Fruit fly (Drosophila melanogaster) whole organism, embryonic: ENCODE data around the gene Trf4-2.
A peak's percentile ranks its signal among the peaks of the same experiment; 100 is the strongest.

Experiments
- Awh ChIP-seq: fragments of 200-800 bp; sonication (Bioruptor generic); IDR thresholded peaks from 2 replicates; pipeline ENCODE4, ENCODE4 v1.3.6; 2022; ENCODE audit warnings: missing biosample characterization, missing genetic modification characterization
- Blimp-1 ChIP-seq: fragments of 200-800 bp; sonication (Bioruptor generic); optimal IDR thresholded peaks from 3 replicates; lab custom pipeline; 2018; ENCODE audit warnings: missing biosample characterization, missing genetic modification characterization, mild to moderate bottlenecking, moderate library complexity, missing genetic modification reagents
- CG10543 ChIP-seq: fragments of 200-800 bp; sonication (Bioruptor generic); optimal IDR thresholded peaks from 3 replicates; lab custom pipeline; 2017; ENCODE audit warnings: missing biosample characterization, mild to moderate bottlenecking, missing genetic modification characterization, moderate library complexity
- CG12769 ChIP-seq: fragments of 200-800 bp; sonication (Bioruptor generic); optimal IDR thresholded peaks from 2 replicates; lab custom pipeline; 2019; ENCODE audit warnings: missing biosample characterization, mild to moderate bottlenecking, missing genetic modification characterization, moderate library complexity
- CG15696 ChIP-seq: fragments of 200-800 bp; sonication (Bioruptor generic); optimal IDR thresholded peaks from 2 replicates; lab custom pipeline; 2019; ENCODE audit warnings: missing biosample characterization, mild to moderate bottlenecking, missing genetic modification characterization, moderate library complexity
- CG18011 ChIP-seq: fragments of 200-800 bp; sonication (Bioruptor generic); optimal IDR thresholded peaks from 2 replicates; lab custom pipeline; 2017; ENCODE audit warnings: missing biosample characterization, missing genetic modification characterization, mild to moderate bottlenecking, moderate library complexity, missing genotype
- CG4282 ChIP-seq: fragments of 200-800 bp; sonication (Bioruptor generic); optimal IDR thresholded peaks from 2 replicates; lab custom pipeline; 2016; ENCODE audit warnings: missing biosample characterization, missing genetic modification characterization
- CG6683 ChIP-seq: fragments of 200-800 bp; sonication (Bioruptor generic); optimal IDR thresholded peaks from 2 replicates; lab custom pipeline; 2017; ENCODE audit warnings: missing biosample characterization, mild to moderate bottlenecking, missing genetic modification characterization, missing genetic modification reagents
- CG7271 ChIP-seq: fragments of 200-800 bp; sonication (Bioruptor generic); optimal IDR thresholded peaks from 2 replicates; lab custom pipeline; 2018; ENCODE audit warnings: missing biosample characterization, mild to moderate bottlenecking, missing genetic modification characterization, moderate library complexity
- CG7556 ChIP-seq: fragments of 200-800 bp; sonication (Bioruptor generic); optimal IDR thresholded peaks from 2 replicates; lab custom pipeline; 2017; ENCODE audit warnings: missing biosample characterization, mild to moderate bottlenecking, missing genetic modification characterization
- CG8281 ChIP-seq: fragments of 200-800 bp; sonication (Bioruptor generic); optimal IDR thresholded peaks from 2 replicates; lab custom pipeline; 2018; ENCODE audit warnings: missing biosample characterization, mild to moderate bottlenecking, missing genetic modification characterization, moderate library complexity
- Doc3 ChIP-seq: fragments of 200-800 bp; sonication (Bioruptor generic); IDR thresholded peaks from 3 replicates; pipeline ENCODE4 v1.3.6; 2022; ENCODE audit warnings: missing biosample characterization, missing genetic modification characterization; ENCODE audit not compliant: partially characterized antibody
- E2f2 ChIP-seq: fragments of 200-800 bp; sonication (Bioruptor generic); IDR thresholded peaks from 2 replicates; pipeline ENCODE4 v1.3.6; 2022; ENCODE audit warnings: missing biosample characterization, missing genetic modification characterization
- Ets65A ChIP-seq: fragments of 200-800 bp; sonication (Bioruptor generic); peaks from one replicate; lab custom pipeline; 2016; ENCODE audit warnings: missing biosample characterization, missing genetic modification characterization
- HLH4C ChIP-seq: fragments of 200-800 bp; sonication (Bioruptor generic); IDR thresholded peaks from 3 replicates; pipeline ENCODE4 v1.3.6; 2022; ENCODE audit warnings: missing biosample characterization, missing genetic modification characterization; ENCODE audit not compliant: partially characterized antibody
- HmgZ ChIP-seq: fragments of 200-800 bp; sonication (Bioruptor generic); optimal IDR thresholded peaks from 2 replicates; lab custom pipeline; 2018; ENCODE audit warnings: missing biosample characterization, mild to moderate bottlenecking, missing genetic modification characterization
- NC2α ChIP-seq: fragments of 200-800 bp; sonication (Bioruptor generic); optimal IDR thresholded peaks from 2 replicates; lab custom pipeline; 2016; ENCODE audit warnings: missing biosample characterization, missing genetic modification characterization
- Oaz ChIP-seq: fragments of 200-800 bp; sonication (Bioruptor generic); IDR thresholded peaks from 2 replicates; pipeline ENCODE4 v1.3.6; 2022; ENCODE audit warnings: missing biosample characterization, missing genetic modification characterization
- Optix ChIP-seq: fragments of 200-800 bp; sonication (Bioruptor generic); IDR thresholded peaks from 3 replicates; pipeline ENCODE4 v1.3.6; 2022; ENCODE audit warnings: missing biosample characterization, missing genetic modification characterization
- Pdp1 ChIP-seq, 2 experiments: fragments of 200-800 bp; sonication (Bioruptor generic); optimal IDR thresholded peaks; 3 replicates each; lab custom pipeline; 2016; ENCODE audit warnings: missing biosample characterization in 2 of 2, missing genetic modification characterization in 2 of 2, mild to moderate bottlenecking in 1 of 2, moderate library complexity in 1 of 2
- abd-A ChIP-seq: fragments of 200-800 bp; sonication (Bioruptor generic); optimal IDR thresholded peaks from 3 replicates; lab custom pipeline; 2019; ENCODE audit warnings: missing biosample characterization, mild to moderate bottlenecking, missing genetic modification characterization, moderate library complexity
- bbx ChIP-seq: fragments of 200-800 bp; sonication (Bioruptor generic); IDR thresholded peaks from 2 replicates; pipeline ENCODE4 v1.3.6; 2022; ENCODE audit warnings: missing biosample characterization, missing genetic modification characterization; ENCODE audit not compliant: partially characterized antibody
- chinmo ChIP-seq: fragments of 200-800 bp; sonication (Bioruptor generic); IDR thresholded peaks from 4 replicates; pipeline ENCODE4 v1.3.6; 2022; ENCODE audit warnings: missing biosample characterization, missing genetic modification characterization; ENCODE audit not compliant: partially characterized antibody
- corto ChIP-seq: fragments of 200-800 bp; sonication (Bioruptor generic); optimal IDR thresholded peaks from 2 replicates; lab custom pipeline; 2016; ENCODE audit warnings: missing biosample characterization, mild to moderate bottlenecking, missing genetic modification characterization, moderate library complexity
- cwo ChIP-seq: fragments of 200-800 bp; sonication (Bioruptor generic); optimal IDR thresholded peaks from 3 replicates; lab custom pipeline; 2017; ENCODE audit warnings: missing biosample characterization, missing genetic modification characterization, mild to moderate bottlenecking, moderate library complexity, missing genetic modification reagents
- dmrt99B ChIP-seq: fragments of 200-800 bp; sonication (Bioruptor generic); optimal IDR thresholded peaks from 2 replicates; lab custom pipeline; 2018; ENCODE audit warnings: missing biosample characterization, mild to moderate bottlenecking, missing genetic modification characterization, moderate library complexity
- esg ChIP-seq: fragments of 200-800 bp; sonication (Bioruptor generic); conservative IDR thresholded peaks from 2 replicates; pipeline ENCODE4 v1.3.6; 2022; ENCODE audit warnings: missing biosample characterization, missing genetic modification characterization
- fru ChIP-seq: fragments of >200 bp; optimal IDR thresholded peaks from 2 replicates; lab custom pipeline; 2017
- hkb ChIP-seq, 2 experiments: fragments of 200-800 bp in 1 of 2; fragments of >200 bp in 1 of 2; sonication (Bioruptor generic) in 1 of 2; IDR thresholded peaks in 1 of 2; optimal IDR thresholded peaks in 1 of 2; 2 replicates each; pipeline versions ENCODE4 v1.3.6 to Lab custom; 2017 to 2022; ENCODE audit warnings: missing biosample characterization in 1 of 2, missing genetic modification characterization in 1 of 2
- jing ChIP-seq: fragments of 200-800 bp; sonication (Bioruptor generic); optimal IDR thresholded peaks from 2 replicates; lab custom pipeline; 2018; ENCODE audit warnings: missing biosample characterization, mild to moderate bottlenecking, missing genetic modification characterization
- kah ChIP-seq: fragments of 200-800 bp; sonication (Bioruptor generic); optimal IDR thresholded peaks from 2 replicates; lab custom pipeline; 2018; ENCODE audit warnings: missing biosample characterization, mild to moderate bottlenecking, missing genetic modification characterization
- ken ChIP-seq: fragments of 200-800 bp; sonication (Bioruptor generic); IDR thresholded peaks from 3 replicates; pipeline ENCODE4 v1.3.6; 2022; ENCODE audit warnings: missing biosample characterization, missing genetic modification characterization
- kni ChIP-seq: fragments of 200-800 bp; sonication (Bioruptor generic); optimal IDR thresholded peaks from 3 replicates; lab custom pipeline; 2017; ENCODE audit warnings: mild to moderate bottlenecking, missing biosample characterization, missing genetic modification reagents, missing genetic modification characterization
- psq ChIP-seq: fragments of 200-800 bp; sonication (Bioruptor generic); optimal IDR thresholded peaks from 2 replicates; lab custom pipeline; 2017; ENCODE audit warnings: missing biosample characterization, missing genetic modification characterization
- sd ChIP-seq: fragments of 200-800 bp; sonication (Bioruptor generic); optimal IDR thresholded peaks from 3 replicates; lab custom pipeline; 2018; ENCODE audit warnings: missing biosample characterization, mild to moderate bottlenecking, missing genetic modification characterization, moderate library complexity
- sqz ChIP-seq: fragments of 200-800 bp; sonication (Bioruptor generic); optimal IDR thresholded peaks from 3 replicates; lab custom pipeline; 2018; ENCODE audit warnings: missing biosample characterization, mild to moderate bottlenecking, missing genetic modification characterization
- ssp ChIP-seq: fragments of 200-800 bp; sonication (Bioruptor generic); IDR thresholded peaks from 2 replicates; pipeline ENCODE4 v1.3.6; 2022; ENCODE audit warnings: missing biosample characterization, missing genetic modification characterization
- tll ChIP-seq, 2 experiments: fragments of 200-800 bp in 1 of 2; fragments of >200 bp in 1 of 2; sonication (Bioruptor generic) in 1 of 2; optimal IDR thresholded peaks; 2 replicates each; lab custom pipeline; 2017 to 2019; ENCODE audit warnings: missing biosample characterization in 2 of 2, missing genetic modification characterization in 2 of 2, mild to moderate bottlenecking in 1 of 2, moderate library complexity in 1 of 2
- vvl ChIP-seq: fragments of 200-800 bp; sonication (Bioruptor generic); IDR thresholded peaks from 2 replicates; pipeline ENCODE4 v1.3.6; 2022; ENCODE audit warnings: missing biosample characterization, missing genetic modification characterization
- zfh2 ChIP-seq: fragments of 200-800 bp; sonication (Bioruptor generic); optimal IDR thresholded peaks from 2 replicates; lab custom pipeline; 2016; ENCODE audit warnings: missing biosample characterization, missing genetic modification characterization

The Trf4-2 gene

DNA sequence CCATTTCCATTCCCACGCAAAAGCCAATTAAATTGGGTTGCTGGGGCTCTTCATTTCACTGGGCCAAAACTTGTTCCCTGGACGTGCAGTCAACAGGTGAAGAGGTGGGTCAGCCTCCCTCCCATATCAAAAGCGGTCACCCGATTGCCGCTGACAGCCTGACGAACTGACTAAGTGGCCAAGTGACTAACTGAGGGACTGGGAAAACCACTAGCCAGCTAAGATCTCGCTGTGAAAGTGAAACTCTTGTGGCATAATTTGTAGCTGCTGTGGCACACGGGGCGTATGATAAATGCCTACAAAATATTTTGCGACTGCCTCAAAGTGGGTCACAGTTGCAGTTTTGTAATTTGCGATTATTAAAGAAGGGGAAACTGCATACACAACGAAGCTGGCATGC is 36.6 kb upstream of the Trf4-2 start:
- no peak for TF ChIP-seq Doc3 (GFP tag; lab: Robert Waterston, UW)
- peak; percentile 82 for TF ChIP-seq CG8281 (tag; lab: Kevin White, UChicago)
- no peak for TF ChIP-seq CG4282 (GFP tag; lab: Kevin White, UChicago)
- TF ChIP-seq zfh2 (GFP tag; lab: Kevin White, UChicago) = no peak
- TF ChIP-seq Blimp-1 (GFP tag; lab: Kevin White, UChicago) = peak; percentile 56

DNA sequence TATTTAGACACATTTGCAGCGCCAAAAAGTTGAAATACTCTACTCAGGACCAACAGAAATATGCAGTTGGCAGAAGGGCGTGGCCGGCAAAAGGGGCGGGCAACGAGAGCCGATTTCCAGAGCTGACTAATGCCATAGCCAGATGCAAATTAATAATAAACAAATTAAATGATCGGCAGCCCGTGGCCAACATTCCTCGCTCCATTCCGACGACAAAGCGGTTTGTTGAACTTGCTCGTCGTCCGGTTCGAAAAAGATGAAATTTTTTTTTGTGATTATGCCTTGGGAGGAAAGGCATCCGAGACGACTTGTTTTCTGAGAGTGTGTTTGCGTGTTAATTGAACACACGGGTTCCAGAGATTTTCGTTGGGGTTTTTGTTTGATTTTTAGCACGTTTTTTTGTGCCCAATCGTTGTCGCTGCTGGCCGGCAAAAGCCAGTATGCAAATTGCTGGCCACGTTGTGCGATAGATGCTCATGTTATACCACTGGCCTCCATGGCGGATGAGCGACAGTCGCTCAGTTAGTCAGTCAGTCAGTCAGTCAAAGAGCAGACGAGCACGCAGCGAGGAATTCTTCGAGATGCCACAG is 35.6 kb upstream of the Trf4-2 start:
- TF ChIP-seq tll (GFP tag; optimal IDR thresholded peaks at IDR 0.05; lab: Kevin White, UChicago) (no peak), CG8281 (tag; lab: Kevin White, UChicago) (peak; percentile 49), cwo (GFP tag; lab: Kevin White, UChicago) (peak; percentile 78), kah (no peak), NC2α (GFP tag; lab: Kevin White, UChicago) (no peak), Oaz (no peak), sd (tag; lab: Kevin White, UChicago) (peak; percentile 96), abd-A (tag; lab: Kevin White, UChicago) (peak; percentile 30), kni (GFP tag; lab: Kevin White, UChicago) (peak; percentile 29), ken (GFP tag; lab: Robert Waterston, UW) (no peak), HmgZ (tag; lab: Kevin White, UChicago) (no peak), psq (GFP tag; lab: Kevin White, UChicago) (no peak), CG18011 (no peak), CG12769 (peak; percentile 74), vvl (GFP tag; lab: Robert Waterston, UW) (0 out of 2 replicates have a peak, but pooled peaks have one; percentile 12), chinmo (GFP tag; lab: Robert Waterston, UW) (0 out of 4 replicates have a peak, but pooled peaks have one; percentile 70), Ets65A (peak; percentile 39), Pdp1 (GFP tag; optimal IDR thresholded peaks at IDR 0.05; lab: Kevin White, UChicago) (peak in 1 of 2 experiments; percentile 20), CG7556 (GFP tag; lab: Kevin White, UChicago) (no peak), CG10543 (GFP tag; lab: Kevin White, UChicago) (peak; percentile 17), sqz (peak; percentile 35), esg (GFP tag; lab: Robert Waterston, UW) (no peak)

- TF ChIP-seq dmrt99B (tag; lab: Kevin White, UChicago) (no peak), CG7271 (no peak), fru (lab: Kevin White, UChicago) (no peak), ssp (GFP tag; lab: Robert Waterston, UW) (no peak), CG15696 (tag; lab: Kevin White, UChicago) (no peak), HLH4C (GFP tag; lab: Robert Waterston, UW) (no peak), E2f2 (GFP tag; lab: Robert Waterston, UW) (no peak), bbx (GFP tag; lab: Robert Waterston, UW) (no peak), Awh (GFP tag; lab: Robert Waterston, UW) (no peak), jing (no peak), corto (GFP tag; lab: Kevin White, UChicago) (no peak), Optix (GFP tag; lab: Robert Waterston, UW) (no peak), esg (GFP tag; lab: Robert Waterston, UW) (no peak), CG6683 (GFP tag; lab: Kevin White, UChicago) (no peak), hkb (optimal IDR thresholded peaks at IDR 0.05; lab: Kevin White, UChicago) (no peak), hkb (GFP tag; IDR thresholded peaks at IDR 0.05; lab: Robert Waterston, UW) (no peak)
Observed at dm6 chr3R:24890217-24890616, 34.8 kb upstream of the Trf4-2 start.
